Fruit fly (Drosophila melanogaster): ENCODE measurements around the gene CG42724.

DNA sequence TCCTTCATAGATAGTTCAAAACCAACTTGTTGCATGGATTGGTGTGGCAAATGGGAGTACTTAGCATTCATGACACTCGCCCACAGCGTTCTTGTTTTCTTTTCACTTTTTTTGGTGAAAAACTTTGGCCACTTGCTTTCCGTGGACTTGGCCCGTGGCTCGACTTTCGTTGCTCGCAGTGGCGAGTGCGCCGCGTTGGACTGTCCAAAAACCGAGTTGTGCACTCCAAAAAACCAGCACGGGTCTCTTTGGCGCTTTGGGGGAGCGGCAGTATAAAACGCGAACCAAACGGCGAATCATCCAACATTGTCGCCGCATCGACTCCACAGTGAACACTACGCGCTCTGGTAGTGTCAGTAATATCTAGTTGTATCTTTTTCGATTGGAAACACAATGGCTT is 28.3 kb downstream of the CG42724 start, which contains the start of gene Osi20:
- no peak for TF ChIP-seq psq (optimal IDR thresholded peaks at IDR 0.05)
- TF ChIP-seq h (optimal IDR thresholded peaks at IDR 0.05) = no peak

Data from Kc167 (cell line).